Worm (Caenorhabditis elegans): Measurements from ENCODE around the gene F15E6.3.

- TF ChIP-seq ceh-9 (tag; optimal IDR thresholded peaks at IDR 0.05) (no peak), syd-9 (tag; optimal IDR thresholded peaks at IDR 0.05) (no peak), nhr-11 (tag; optimal IDR thresholded peaks at IDR 0.05) (no peak), ref-2 (tag; optimal IDR thresholded peaks at IDR 0.05) (no peak), tbx-7 (tag; optimal IDR thresholded peaks at IDR 0.05) (no peak), fkh-10 (GFP tag; optimal IDR thresholded peaks at IDR 0.05) (no peak), ama-1 (optimal IDR thresholded peaks at IDR 0.05) (no peak), Y22D7AL.16 (tag; optimal IDR thresholded peaks at IDR 0.05) (no peak)
These were observed 22.2 kb downstream of the F15E6.3 start, which contains the start of gene Y24D9B.1 for ce11 chrIV:4316813-4317408.
